Worm (Caenorhabditis elegans) whole organism, L4 larva: ENCODE results near the gene srh-11.

ENCODE experiments used
- D1046.2 ChIP-seq: fragments of 200-800 bp; sonication (Bioruptor generic); IDR thresholded peaks from 2 replicates; pipeline ENCODE4 v1.3.6; 2022; ENCODE audit warnings: missing genetic modification characterization, missing compliant biosample characterization
- F10B5.3 ChIP-seq: sonication (generic microtip); optimal IDR thresholded peaks from 2 replicates; lab custom pipeline; 2016; ENCODE audit warnings: mild to moderate bottlenecking, missing genetic modification characterization, missing compliant biosample characterization
- F26F4.8 ChIP-seq: fragments of 200-800 bp; sonication (Bioruptor generic); conservative IDR thresholded peaks from 2 replicates; pipeline ENCODE4 v1.3.6; 2022; ENCODE audit warnings: missing genetic modification characterization, missing compliant biosample characterization
- F37D6.2 ChIP-seq: sonication (generic microtip); optimal IDR thresholded peaks from 2 replicates; lab custom pipeline; 2016; ENCODE audit warnings: mild to moderate bottlenecking, missing genetic modification characterization, missing compliant biosample characterization
- F44E2.7 ChIP-seq: fragments of 200-800 bp; sonication (Bioruptor generic); IDR thresholded peaks from 2 replicates; pipeline ENCODE4 v2.1.2; 2022; ENCODE audit warnings: missing genetic modification characterization, missing compliant biosample characterization
- T20F7.1 ChIP-seq: fragments of 200-800 bp; sonication (Bioruptor generic); optimal IDR thresholded peaks from 2 replicates; lab custom pipeline; 2018; ENCODE audit warnings: mild to moderate bottlenecking, missing genetic modification characterization, missing compliant biosample characterization
- Y48G9A.11 ChIP-seq: fragments of 200-800 bp; sonication (Bioruptor generic); IDR thresholded peaks from 2 replicates; pipeline ENCODE4 v1.3.6; 2022; ENCODE audit warnings: missing genetic modification reagents, missing genetic modification characterization, missing compliant biosample characterization
- Y5F2A.4 ChIP-seq: fragments of 200-800 bp; sonication (Bioruptor generic); optimal IDR thresholded peaks from 2 replicates; lab custom pipeline; 2018; ENCODE audit warnings: mild to moderate bottlenecking, missing genetic modification characterization, missing compliant biosample characterization
- Y75B8A.6 ChIP-seq: fragments of 200-800 bp; sonication (Bioruptor generic); IDR thresholded peaks from 2 replicates; pipeline ENCODE4 v1.3.6; 2022; ENCODE audit warnings: missing genetic modification reagents, missing genetic modification characterization, missing compliant biosample characterization
- ZK337.2 ChIP-seq: fragments of 200-800 bp; sonication (Bioruptor generic); IDR thresholded peaks from 2 replicates; pipeline ENCODE4 v1.3.6; 2022; ENCODE audit warnings: missing genetic modification reagents, missing genetic modification characterization, missing compliant biosample characterization
- ZK546.5 ChIP-seq, 2 experiments: sonication (generic microtip); optimal IDR thresholded peaks; 2 replicates each; lab custom pipeline; 2017; ENCODE audit warnings: missing biosample characterization in 2 of 2, missing genetic modification characterization in 2 of 2
- aha-1 ChIP-seq: fragments of 150-350 bp; peaks from one replicate; lab custom pipeline; 2014; ENCODE audit warnings: missing biosample characterization, missing genetic modification characterization
- ama-1 ChIP-seq: fragments of 150-350 bp; optimal IDR thresholded peaks from 2 replicates; lab custom pipeline; 2014; ENCODE audit warnings: inconsistent platforms, mixed read lengths
- ceh-20 ChIP-seq: fragments of 200-800 bp; sonication (Bioruptor generic); IDR thresholded peaks from 2 replicates; pipeline ENCODE4 v1.3.6; 2022; ENCODE audit warnings: missing genetic modification reagents, missing genetic modification characterization, missing compliant biosample characterization
- ceh-44 ChIP-seq: fragments of 200-800 bp; sonication (Bioruptor generic); IDR thresholded peaks from 2 replicates; pipeline ENCODE4 v1.3.6; 2022; ENCODE audit warnings: missing genetic modification reagents, missing genetic modification characterization, missing compliant biosample characterization
- ceh-82 ChIP-seq: sonication (generic microtip); optimal IDR thresholded peaks from 2 replicates; lab custom pipeline; 2017; ENCODE audit warnings: missing biosample characterization, missing genetic modification characterization
- daf-12 ChIP-seq: fragments of 150-350 bp; optimal IDR thresholded peaks from 2 replicates; lab custom pipeline; 2014; ENCODE audit warnings: missing biosample characterization, missing genetic modification reagents, missing genetic modification characterization
- daf-16 ChIP-seq, 3 experiments: sonication (generic microtip); optimal IDR thresholded peaks; 2 replicates each; lab custom pipeline; 2016 to 2017; ENCODE audit warnings: missing genetic modification characterization in 3 of 3, missing genetic modification reagents in 3 of 3, mild to moderate bottlenecking in 2 of 3, missing compliant biosample characterization in 2 of 3, missing biosample characterization in 1 of 3, moderate library complexity in 1 of 3
- daf-19 ChIP-seq: fragments of 200-800 bp; sonication (Bioruptor generic); conservative IDR thresholded peaks from 2 replicates; pipeline ENCODE4 v1.3.6; 2022; ENCODE audit warnings: missing genetic modification characterization, missing compliant biosample characterization
- daf-8 ChIP-seq: fragments of 200-800 bp; sonication (Bioruptor generic); IDR thresholded peaks from 2 replicates; pipeline ENCODE4 v1.3.6; 2022; ENCODE audit warnings: missing genetic modification characterization, missing compliant biosample characterization
- dmd-8 ChIP-seq: fragments of 200-800 bp; sonication (Bioruptor generic); IDR thresholded peaks from 2 replicates; pipeline ENCODE4 v1.3.6; 2022; ENCODE audit warnings: missing genetic modification characterization, missing compliant biosample characterization
- dve-1 ChIP-seq: sonication (generic microtip); optimal IDR thresholded peaks from 2 replicates; lab custom pipeline; 2017; ENCODE audit warnings: antibody characterized with exemption, mild to moderate bottlenecking, missing genetic modification characterization, missing compliant biosample characterization; ENCODE audit not compliant: insufficient read depth
- gei-8 ChIP-seq: fragments of 200-800 bp; sonication (Bioruptor generic); optimal IDR thresholded peaks from 2 replicates; lab custom pipeline; 2018; ENCODE audit warnings: mild to moderate bottlenecking, missing genetic modification characterization, missing compliant biosample characterization
- hlh-11 ChIP-seq: fragments of 200-800 bp; sonication (Bioruptor generic); optimal IDR thresholded peaks from 2 replicates; lab custom pipeline; 2018; ENCODE audit warnings: mild to moderate bottlenecking, missing genetic modification characterization, missing compliant biosample characterization
- lin-1 ChIP-seq: fragments of 200-800 bp; sonication (Bioruptor generic); IDR thresholded peaks from 2 replicates; pipeline ENCODE4 v1.3.6; 2022; ENCODE audit warnings: missing genetic modification reagents, missing genetic modification characterization, missing compliant biosample characterization
- lin-15B ChIP-seq: fragments of 150-350 bp; sonication (generic microtip); optimal IDR thresholded peaks from 3 replicates; lab custom pipeline; 2014; ENCODE audit warnings: missing biosample characterization, missing genetic modification characterization
- lin-29 ChIP-seq: fragments of 200-800 bp; sonication (Bioruptor generic); IDR thresholded peaks from 2 replicates; pipeline ENCODE4 v1.3.6; 2022; ENCODE audit warnings: missing genetic modification reagents, missing genetic modification characterization, missing compliant biosample characterization
- lin-38 ChIP-seq: fragments of 200-800 bp; sonication (Bioruptor generic); IDR thresholded peaks from 2 replicates; pipeline ENCODE4 v1.3.6; 2022; ENCODE audit warnings: missing genetic modification reagents, missing genetic modification characterization, missing compliant biosample characterization
- lir-3 ChIP-seq: sonication (generic microtip); optimal IDR thresholded peaks from 2 replicates; lab custom pipeline; 2016; ENCODE audit warnings: mild to moderate bottlenecking, missing genetic modification characterization, missing compliant biosample characterization
- lsy-2 ChIP-seq, 2 experiments: fragments of 150-350 bp in 1 of 2; sonication (generic microtip) in 1 of 2; optimal IDR thresholded peaks; 2 replicates each; lab custom pipeline; 2014 to 2017; ENCODE audit warnings: missing biosample characterization in 2 of 2, missing genetic modification characterization in 2 of 2
- mdt-29 ChIP-seq: fragments of 200-800 bp; sonication (Bioruptor generic); IDR thresholded peaks from 2 replicates; pipeline ENCODE4 v1.3.6; 2022; ENCODE audit warnings: missing genetic modification reagents, missing genetic modification characterization, missing compliant biosample characterization
- mes-2 ChIP-seq: sonication (generic microtip); optimal IDR thresholded peaks from 2 replicates; lab custom pipeline; 2016; ENCODE audit warnings: missing genotype, mild to moderate bottlenecking, missing genetic modification characterization, missing compliant biosample characterization; ENCODE audit not compliant: poor library complexity, severe bottlenecking
- nhr-111 ChIP-seq: fragments of 200-800 bp; sonication (Bioruptor generic); optimal IDR thresholded peaks from 2 replicates; lab custom pipeline; 2018; ENCODE audit warnings: mild to moderate bottlenecking, missing genetic modification characterization, missing compliant biosample characterization
- nhr-237 ChIP-seq: sonication (generic microtip); optimal IDR thresholded peaks from 2 replicates; lab custom pipeline; 2017; ENCODE audit warnings: missing biosample characterization, missing genetic modification characterization
- nhr-25 ChIP-seq: sonication (generic microtip); optimal IDR thresholded peaks from 2 replicates; lab custom pipeline; 2017; ENCODE audit warnings: missing genetic modification characterization, mild to moderate bottlenecking, missing compliant biosample characterization, antibody characterized with exemption, moderate library complexity, borderline replicate concordance; ENCODE audit not compliant: insufficient read depth
- nhr-28 ChIP-seq: fragments of 150-350 bp; optimal IDR thresholded peaks from 2 replicates; lab custom pipeline; 2014; ENCODE audit warnings: missing biosample characterization, missing genetic modification characterization
- nhr-41 ChIP-seq: fragments of 200-800 bp; sonication (Bioruptor generic); IDR thresholded peaks from 2 replicates; pipeline ENCODE4 v1.3.6; 2022; ENCODE audit warnings: missing genetic modification reagents, missing genetic modification characterization, missing compliant biosample characterization
- nhr-77 ChIP-seq: fragments of 150-350 bp; optimal IDR thresholded peaks from 2 replicates; lab custom pipeline; 2014; ENCODE audit warnings: missing biosample characterization, missing genetic modification characterization
- pha-4 ChIP-seq, 2 experiments: fragments of 150-350 bp in 1 of 2; fragments of 200-800 bp in 1 of 2; sonication (Bioruptor generic) in 1 of 2; IDR thresholded peaks in 1 of 2; optimal IDR thresholded peaks in 1 of 2; 2 replicates each; pipeline versions ENCODE4 v1.3.6 to Lab custom; 2014 to 2022; ENCODE audit warnings: missing genetic modification characterization in 2 of 2, missing genetic modification reagents in 2 of 2, missing biosample characterization in 1 of 2, missing compliant biosample characterization in 1 of 2
- pqm-1 ChIP-seq: sonication (generic microtip); optimal IDR thresholded peaks from 2 replicates; lab custom pipeline; 2017; ENCODE audit warnings: missing biosample characterization, missing genetic modification characterization
- saeg-2 ChIP-seq: fragments of 200-800 bp; sonication (Bioruptor generic); IDR thresholded peaks from 2 replicates; pipeline ENCODE4 v1.3.6; 2022; ENCODE audit warnings: missing genetic modification reagents, missing genetic modification characterization, missing compliant biosample characterization
- skn-1 ChIP-seq: fragments of 150-350 bp; optimal IDR thresholded peaks from 2 replicates; lab custom pipeline; 2014; ENCODE audit warnings: missing biosample characterization, missing genetic modification characterization
- snpc-1.2 ChIP-seq: fragments of 200-800 bp; sonication (Bioruptor generic); IDR thresholded peaks from 2 replicates; pipeline ENCODE4 v1.3.6; 2022; ENCODE audit warnings: missing genetic modification reagents, missing genetic modification characterization, missing compliant biosample characterization
- tag-97 ChIP-seq: fragments of 200-800 bp; sonication (Bioruptor generic); IDR thresholded peaks from 2 replicates; pipeline ENCODE4 v1.3.6; 2022; ENCODE audit warnings: missing genetic modification characterization, missing compliant biosample characterization
- unc-39 ChIP-seq: sonication (generic microtip); optimal IDR thresholded peaks from 2 replicates; lab custom pipeline; 2017; ENCODE audit warnings: missing biosample characterization, missing genetic modification characterization
- zfp-3 ChIP-seq: fragments of 200-800 bp; sonication (Bioruptor generic); conservative IDR thresholded peaks from 2 replicates; pipeline ENCODE4 v1.3.6; 2022; ENCODE audit warnings: missing genetic modification reagents, missing genetic modification characterization, missing compliant biosample characterization
- zip-11 ChIP-seq: fragments of 200-800 bp; sonication (Bioruptor generic); IDR thresholded peaks from 2 replicates; pipeline ENCODE4 v1.3.6; 2022; ENCODE audit warnings: missing genetic modification characterization, missing compliant biosample characterization
- zip-2 ChIP-seq: fragments of 150-350 bp; optimal IDR thresholded peaks from 2 replicates; lab custom pipeline; 2014; ENCODE audit warnings: missing biosample characterization, missing genetic modification characterization
- ztf-7 ChIP-seq: fragments of 150-350 bp; optimal IDR thresholded peaks from 2 replicates; lab custom pipeline; 2014; ENCODE audit warnings: missing biosample characterization, missing genetic modification characterization

The srh-11 gene

ce11 chrX:8318950-8319349 is at the start of gene srh-11:
srh-11 (minus strand) TSS chrX:8319050.
- TF ChIP-seq mes-2 (tag; lab: Kevin White, UChicago) (no peak), hlh-11 (no peak), mdt-29 (no peak), zip-2 (tag; lab: Kevin White, UChicago) (no peak), daf-12 (tag; lab: Kevin White, UChicago) (no peak), nhr-111 (GFP tag; lab: Kevin White, UChicago) (no peak), saeg-2 (GFP tag; lab: Robert Waterston, UW) (no peak), lin-29 (no peak), Y75B8A.6 (GFP tag; lab: Robert Waterston, UW) (no peak), F10B5.3 (tag; lab: Kevin White, UChicago) (no peak), tag-97 (no peak), dmd-8 (no peak), ZK337.2 (no peak), Y5F2A.4 (GFP tag; lab: Kevin White, UChicago) (no peak)

- TF ChIP-seq lin-15B (no peak), aha-1 (tag; lab: Kevin White, UChicago) (peak; percentile 99), nhr-77 (tag; lab: Kevin White, UChicago) (peak; percentile 73), F44E2.7 (GFP tag; lab: Robert Waterston, UW) (no peak), zip-11 (GFP tag; lab: Robert Waterston, UW) (no peak), ceh-82 (tag; lab: Kevin White, UChicago) (no peak), F37D6.2 (tag; lab: Kevin White, UChicago) (peak; percentile 73), lsy-2 (tag; optimal IDR thresholded peaks at IDR 0.05; lab: Kevin White, UChicago) (peak; percentile 36 to 86), zfp-3 (GFP tag; lab: Robert Waterston, UW) (no peak), gei-8 (GFP tag; lab: Kevin White, UChicago) (no peak), ZK546.5 (tag; optimal IDR thresholded peaks at IDR 0.05; lab: Kevin White, UChicago) (no peak), T20F7.1 (GFP tag; lab: Kevin White, UChicago) (no peak), nhr-237 (tag; lab: Kevin White, UChicago) (no peak), daf-16 (GFP tag; optimal IDR thresholded peaks at IDR 0.05; lab: Kevin White, UChicago) (peak in 1 of 2 experiments; percentile 23), daf-16 (tag; optimal IDR thresholded peaks at IDR 0.05; lab: Kevin White, UChicago) (peak; percentile 72), unc-39 (no peak), nhr-28 (tag; lab: Kevin White, UChicago) (peak; percentile 84), Y48G9A.11 (no peak), ceh-20 (GFP tag; lab: Robert Waterston, UW) (peak; percentile 58; the same call in 1 of the 2 replicates), lir-3 (tag; lab: Kevin White, UChicago) (no peak), daf-8 (GFP tag; lab: Robert Waterston, UW) (no peak), ama-1 (lab: Kevin White, UChicago) (no peak), skn-1 (no peak), daf-19 (GFP tag; lab: Robert Waterston, UW) (no peak), dve-1 (tag; lab: Kevin White, UChicago) (peak; percentile 91), F26F4.8 (GFP tag; lab: Robert Waterston, UW) (no peak), lin-1 (GFP tag; lab: Robert Waterston, UW) (no peak), nhr-41 (no peak), mdt-29 (no peak), snpc-1.2 (no peak), pqm-1 (peak; percentile 41), pha-4 (GFP tag; IDR thresholded peaks at IDR 0.05; lab: Robert Waterston, UW) (0 out of 2 replicates have a peak, but pooled peaks have one; percentile 52), pha-4 (tag; optimal IDR thresholded peaks at IDR 0.05; lab: Kevin White, UChicago) (no peak), zip-2 (tag; lab: Kevin White, UChicago) (no peak), D1046.2 (GFP tag; lab: Robert Waterston, UW) (no peak), ceh-44 (no peak), lin-29 (no peak), saeg-2 (GFP tag; lab: Robert Waterston, UW) (no peak), nhr-25 (tag; lab: Kevin White, UChicago) (peak; percentile 40), lin-38 (GFP tag; lab: Robert Waterston, UW) (no peak), ztf-7 (tag; lab: Kevin White, UChicago) (peak; percentile 26)
These were observed 49.4 kb upstream of the srh-11 start for ce11 chrX:8368210-8368609.
